Worm (Caenorhabditis elegans) whole organism, L4/young adult: Measurements from ENCODE around the gene sdz-19.

ENCODE experiments used
- W03F9.2 ChIP-seq: fragments of 150-350 bp; optimal IDR thresholded peaks from 2 replicates; lab custom pipeline; 2014; ENCODE audit warnings: missing biosample characterization, missing genetic modification characterization
- dao-5 ChIP-seq: sonication (generic microtip); optimal IDR thresholded peaks from 2 replicates; lab custom pipeline; 2016; ENCODE audit warnings: missing genotype, missing genetic modification characterization, moderate library complexity, missing compliant biosample characterization
- him-1 ChIP-seq: sonication (generic microtip); optimal IDR thresholded peaks from 2 replicates; lab custom pipeline; 2016; ENCODE audit warnings: missing genotype, missing genetic modification reagents, missing genetic modification characterization, missing compliant biosample characterization

Gene sdz-19

DNA sequence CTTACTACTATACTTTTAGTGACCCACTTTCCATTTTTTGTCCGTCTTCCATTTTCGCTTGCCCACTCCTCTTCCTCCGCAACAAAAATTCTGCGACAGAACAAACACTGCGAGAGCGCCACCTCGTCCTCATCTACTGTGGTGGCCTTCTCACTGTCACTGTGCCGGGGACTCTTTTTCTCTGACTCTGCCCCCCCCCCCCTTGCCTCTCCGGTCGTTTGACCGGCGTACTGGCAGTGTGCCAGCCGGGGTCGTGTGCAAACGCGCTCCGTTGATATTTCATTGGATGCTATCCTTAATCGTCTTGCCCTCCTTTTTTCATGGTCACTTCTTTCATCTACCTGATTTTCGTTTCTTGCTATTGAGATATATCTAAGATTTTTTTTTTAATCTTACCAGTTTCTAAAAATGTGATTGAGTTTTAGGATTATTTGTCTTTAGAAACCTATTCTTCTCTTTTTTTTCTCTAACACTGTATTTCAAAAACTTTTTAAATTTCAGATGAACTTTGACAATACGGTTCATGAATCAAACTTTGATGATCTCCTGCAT is 22.6 kb downstream of the sdz-19 start, which contains the start of gene atf-6:
Gene atf-6 (plus strand): TSS at position 502 of the 552 bp plus-strand sequence.
- TF ChIP-seq him-1 (tag; lab: Kevin White, UChicago) (peak; percentile 57), W03F9.2 (tag; lab: Kevin White, UChicago) (no peak), dao-5 (peak; percentile 24)

DNA sequence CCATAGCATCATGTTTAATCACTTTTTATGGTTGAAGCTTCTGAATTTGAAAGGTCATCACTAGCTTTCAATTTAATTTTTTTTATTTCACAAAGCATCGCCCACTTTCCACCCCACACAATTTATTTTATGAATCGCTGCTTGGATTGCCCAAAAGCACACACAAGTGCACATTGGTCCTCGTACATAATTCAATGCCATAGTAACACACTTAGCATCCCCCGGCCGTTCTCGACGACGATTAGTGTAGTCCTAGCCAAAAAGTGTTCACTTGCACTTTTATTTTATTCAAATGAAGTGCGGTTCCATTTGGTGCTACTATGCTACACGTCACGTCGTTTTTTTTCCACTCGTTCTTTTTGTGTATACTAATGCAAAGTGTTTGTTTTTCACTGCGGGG is 24.1 kb downstream of the sdz-19 start:
- TF ChIP-seq him-1 (tag; lab: Kevin White, UChicago) (no peak), W03F9.2 (tag; lab: Kevin White, UChicago) (no peak), dao-5 (no peak)

ce11 chrX:12478465-12478864 is 24.7 kb downstream of the sdz-19 start:
- TF ChIP-seq dao-5 (no peak), W03F9.2 (tag; lab: Kevin White, UChicago) (no peak), him-1 (tag; lab: Kevin White, UChicago) (no peak)

DNA sequence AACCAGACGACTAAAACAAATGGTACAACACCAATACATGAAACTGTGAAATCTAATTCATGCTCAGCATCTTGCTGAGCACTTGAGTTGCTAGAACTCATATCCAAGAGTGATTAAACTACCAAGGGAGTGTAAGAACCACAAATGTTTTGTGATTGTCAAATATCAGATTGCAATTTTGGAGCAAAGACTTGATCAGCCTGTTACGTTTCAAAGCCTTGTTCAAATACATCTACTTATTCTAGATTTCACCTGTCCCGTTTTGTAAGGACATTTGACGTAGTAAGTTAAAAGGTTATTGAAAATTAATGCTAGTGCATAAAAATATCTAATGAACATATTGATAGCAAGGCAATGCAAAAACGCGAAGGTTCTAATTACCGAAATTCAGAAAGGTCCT is 25.8 kb downstream of the sdz-19 start, which contains the start of gene F45E6.1:
Gene F45E6.1 (minus strand): TSS at position 101 of the 400 bp plus-strand sequence.
- no peak for TF ChIP-seq him-1 (tag; lab: Kevin White, UChicago)
- TF ChIP-seq W03F9.2 (tag; lab: Kevin White, UChicago): no peak
- no peak for TF ChIP-seq dao-5

DNA sequence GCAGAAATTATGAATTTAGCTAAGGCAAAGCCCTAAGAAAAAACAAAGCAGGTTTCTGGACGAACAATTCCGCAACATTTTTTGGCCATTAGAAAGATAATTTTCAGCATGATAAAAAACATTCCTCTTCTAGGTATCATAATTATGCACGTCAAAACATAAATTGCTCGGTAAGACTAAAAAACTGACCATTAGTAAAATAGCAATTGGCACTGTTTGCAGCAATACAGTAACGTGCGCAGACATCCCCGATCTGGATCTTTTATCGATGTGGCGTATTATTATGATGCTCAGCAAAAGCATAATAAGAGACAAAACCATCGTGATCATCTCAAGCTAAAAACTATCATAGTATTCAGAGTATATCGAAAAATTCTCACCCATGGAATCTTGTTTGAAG is 26.7 kb downstream of the sdz-19 start:
- TF ChIP-seq dao-5 (no peak), W03F9.2 (tag; lab: Kevin White, UChicago) (no peak), him-1 (tag; lab: Kevin White, UChicago) (no peak)

ce11 chrX:12472232-12472631 is 30.9 kb downstream of the sdz-19 start:
- TF ChIP-seq W03F9.2 (tag; lab: Kevin White, UChicago) (no peak), him-1 (tag; lab: Kevin White, UChicago) (no peak), dao-5 (no peak)

DNA sequence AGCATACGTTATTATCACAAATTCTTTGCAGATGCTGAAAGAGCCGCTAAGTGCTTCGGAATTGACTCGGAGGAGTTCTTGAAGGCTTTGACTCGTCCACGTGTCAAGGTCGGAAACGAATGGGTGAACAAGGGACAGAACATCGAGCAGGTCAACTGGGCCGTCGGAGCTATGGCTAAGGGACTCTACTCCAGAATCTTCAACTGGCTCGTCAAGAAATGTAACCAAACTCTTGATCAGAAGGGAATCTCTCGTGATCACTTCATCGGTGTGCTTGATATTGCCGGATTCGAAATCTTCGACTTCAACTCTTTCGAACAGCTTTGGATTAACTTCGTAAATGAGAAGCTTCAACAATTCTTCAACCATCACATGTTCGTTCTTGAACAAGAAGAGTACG is 33.3 kb downstream of the sdz-19 start:
- TF ChIP-seq dao-5 (no peak), him-1 (tag; lab: Kevin White, UChicago) (no peak)

DNA sequence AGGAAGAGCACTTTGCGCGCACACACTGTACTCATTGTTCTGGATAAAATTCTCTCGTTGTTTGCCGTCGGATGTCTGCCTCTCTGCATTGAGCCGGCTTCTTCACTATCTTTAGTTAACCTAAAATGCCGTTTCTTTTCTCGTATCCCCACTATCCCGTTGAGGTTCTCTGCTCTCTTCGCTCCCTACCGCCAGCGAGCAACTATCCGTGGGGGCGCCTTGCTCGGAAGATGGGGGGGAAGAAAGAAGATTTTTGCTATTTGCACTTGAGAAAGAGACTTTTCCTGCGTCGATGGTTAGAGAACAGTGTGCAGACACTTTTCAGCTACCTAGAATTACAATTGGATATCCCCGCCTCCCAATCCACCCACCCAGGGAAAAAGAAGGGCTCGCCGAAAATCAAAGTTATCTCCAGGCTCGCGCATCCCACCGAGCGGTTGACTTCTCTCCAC is 35.5 kb downstream of the sdz-19 start, which contains the start of gene myo-2:
Gene myo-2 (plus strand): TSS at position 402 of the 452 bp plus-strand sequence.
- TF ChIP-seq W03F9.2 (tag; lab: Kevin White, UChicago) (no peak), him-1 (tag; lab: Kevin White, UChicago) (no peak), dao-5 (no peak)

DNA sequence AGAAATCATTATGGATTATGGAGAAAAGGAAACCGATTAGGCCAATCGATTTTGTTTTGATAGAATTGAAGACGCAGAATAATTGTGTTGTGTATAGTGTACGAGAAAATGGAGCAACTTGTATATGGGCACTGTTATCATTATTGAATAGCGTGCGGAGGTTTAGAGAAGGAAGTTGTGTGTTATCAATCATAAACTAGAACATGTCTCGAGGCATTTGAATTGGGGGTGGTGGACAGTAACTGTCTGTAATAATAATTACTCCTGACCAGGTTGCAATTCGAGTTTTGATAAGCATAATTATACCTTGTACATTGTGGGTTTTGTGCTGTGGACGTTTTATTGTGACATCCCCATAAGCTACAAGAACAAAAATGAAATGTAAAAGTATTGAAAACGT is 36.4 kb downstream of the sdz-19 start, which contains the start of gene cdf-2:
Gene cdf-2 (minus strand): TSS at position 149 of the 400 bp plus-strand sequence.
- no peak for TF ChIP-seq him-1 (tag; lab: Kevin White, UChicago)
- TF ChIP-seq W03F9.2 (tag; lab: Kevin White, UChicago): no peak
- no peak for TF ChIP-seq dao-5

DNA sequence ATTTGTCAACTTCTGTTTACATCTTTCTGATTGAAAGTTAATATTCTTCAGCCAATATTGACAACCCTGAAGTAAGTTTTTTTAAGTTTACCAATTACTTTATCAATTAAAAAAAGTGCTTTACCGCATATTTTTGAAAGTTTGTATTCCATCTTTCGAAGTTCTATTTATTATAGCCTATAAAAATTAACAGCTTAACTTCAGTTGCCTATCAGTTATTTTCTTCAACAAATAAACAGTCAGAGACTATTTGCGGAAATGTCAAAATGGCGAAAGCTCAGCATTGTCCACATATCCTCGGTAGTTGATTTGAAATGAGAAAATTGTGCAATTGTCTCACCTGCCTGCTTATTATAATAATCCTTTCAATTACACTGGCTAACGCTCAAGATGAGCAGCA is 39.6 kb downstream of the sdz-19 start, which contains the start of gene T18D3.5:
Gene T18D3.5 (plus strand): TSS at position 301 of the 400 bp plus-strand sequence.
- TF ChIP-seq dao-5 (no peak), W03F9.2 (tag; lab: Kevin White, UChicago) (no peak), him-1 (tag; lab: Kevin White, UChicago) (no peak)

DNA sequence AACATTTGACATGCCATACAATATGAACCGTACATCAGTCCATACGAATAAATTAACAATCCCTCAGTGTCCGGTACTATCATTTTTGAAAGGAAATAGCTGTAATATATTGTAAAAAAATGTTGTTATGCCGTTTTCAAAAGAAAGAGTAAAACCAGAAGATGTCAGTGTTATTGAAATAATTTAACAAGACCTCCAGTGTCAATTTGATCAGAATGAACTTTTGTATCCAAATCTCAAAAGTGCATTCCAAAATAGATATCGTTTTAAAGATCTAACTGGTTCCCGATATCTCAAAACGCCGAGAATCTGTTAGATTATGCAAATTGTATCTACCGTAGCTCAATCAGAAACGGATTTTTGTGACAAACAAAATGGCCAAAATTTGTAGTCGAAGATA is 41.6 kb downstream of the sdz-19 start, which contains the start of gene odr-7:
Gene odr-7 (minus strand): TSS at position 101 of the 400 bp plus-strand sequence.
- TF ChIP-seq W03F9.2 (tag; lab: Kevin White, UChicago) (no peak), him-1 (tag; lab: Kevin White, UChicago) (no peak), dao-5 (no peak)

DNA sequence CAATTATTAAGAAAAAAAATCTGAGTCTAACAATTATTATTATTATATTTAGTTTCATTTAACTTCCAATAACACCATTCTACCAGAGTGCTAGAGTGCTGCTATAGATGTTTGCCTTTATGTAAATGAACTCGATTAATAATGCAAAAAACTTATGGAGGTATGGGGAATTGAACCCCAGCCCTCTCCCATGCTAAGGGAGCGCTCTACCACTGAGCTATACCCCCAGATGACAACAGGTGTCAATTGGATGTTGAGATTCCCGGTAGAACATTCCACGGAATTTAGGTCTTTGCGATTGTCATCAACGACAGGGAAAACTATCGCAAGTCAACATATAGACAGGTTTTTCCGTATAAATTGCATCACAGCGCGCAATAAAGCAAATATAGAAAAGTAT is 45.1 kb downstream of the sdz-19 start:
- peak; percentile 83 for TF ChIP-seq dao-5
- no peak for TF ChIP-seq him-1 (tag; lab: Kevin White, UChicago)
- TF ChIP-seq W03F9.2 (tag; lab: Kevin White, UChicago): peak; percentile 57

DNA sequence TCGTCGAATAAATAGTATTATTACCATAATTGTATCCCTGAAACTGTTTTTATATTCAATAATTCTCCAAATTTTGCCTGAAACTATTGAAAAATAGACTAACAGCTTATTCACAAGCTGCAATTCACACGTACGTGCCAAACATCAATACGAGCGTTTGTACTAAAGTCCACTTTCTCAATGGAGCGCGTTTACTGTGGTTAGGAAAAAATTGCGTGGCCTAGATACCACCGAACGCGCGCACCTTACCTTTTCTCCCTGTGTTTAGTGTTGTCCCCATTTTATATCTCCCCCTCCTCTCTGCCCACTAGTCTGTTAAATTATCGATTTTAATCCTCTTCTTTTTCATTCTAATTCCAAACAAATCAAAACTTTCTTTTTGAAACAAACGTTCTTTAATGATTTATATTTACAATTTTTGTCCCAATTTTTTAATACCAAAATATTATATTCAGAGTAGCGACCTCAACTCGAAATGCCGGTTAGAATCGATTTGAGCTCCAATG is 48.8 kb downstream of the sdz-19 start, which contains the start of the genes T18D3.9 and T18D3.1:
Gene T18D3.9 (minus strand): TSS at position 168 of the 506 bp plus-strand sequence.
Gene T18D3.1 (plus strand): TSS at position 456 of the 506 bp plus-strand sequence.
- TF ChIP-seq him-1 (tag; lab: Kevin White, UChicago): no peak
